Fruit fly (Drosophila melanogaster) Kc167 (cell line): Measurements from ENCODE around the gene CG3610.

ENCODE experiments used
- Myc ChIP-seq: fragments of >200 bp; optimal IDR thresholded peaks from 2 replicates; lab custom pipeline; 2017; ENCODE audit warnings: missing external identifiers
- Sin3A ChIP-seq: fragments of >200 bp; optimal IDR thresholded peaks from 2 replicates; lab custom pipeline; 2018; ENCODE audit warnings: missing external identifiers
- h ChIP-seq: fragments of >200 bp; optimal IDR thresholded peaks from 3 replicates; lab custom pipeline; 2018; ENCODE audit warnings: missing external identifiers
- insv ChIP-seq: fragments of >200 bp; optimal IDR thresholded peaks from 3 replicates; lab custom pipeline; 2018; ENCODE audit warnings: missing external identifiers
- psq ChIP-seq: fragments of >200 bp; optimal IDR thresholded peaks from 2 replicates; lab custom pipeline; 2017; ENCODE audit warnings: missing external identifiers
- ttk ChIP-seq: sonication (Bioruptor generic); optimal IDR thresholded peaks from 2 replicates; lab custom pipeline; 2017; ENCODE audit warnings: missing external identifiers

CG3610 gene

DNA sequence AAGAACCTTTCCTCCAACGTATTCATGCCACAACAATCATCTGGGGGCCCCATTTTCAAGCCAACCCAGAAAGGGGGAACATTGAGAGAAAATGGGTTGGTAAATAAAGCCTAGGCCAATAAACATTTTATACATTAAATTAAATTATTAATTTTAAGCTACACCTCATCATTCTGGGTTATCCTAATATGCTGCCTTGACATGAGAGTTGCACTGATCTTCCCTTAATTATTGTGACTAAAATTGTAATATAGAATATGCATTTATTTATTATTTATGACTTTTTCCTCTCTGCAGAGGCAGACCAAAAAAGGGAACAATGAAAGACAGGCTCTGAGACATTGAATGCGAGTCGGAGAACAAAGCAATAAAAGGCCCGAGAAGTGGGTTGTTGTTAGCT lies 3.0 kb downstream of the CG3610 start:
- no peak for TF ChIP-seq h (lab: Kevin White, UChicago)
- TF ChIP-seq insv (lab: Kevin White, UChicago), result no peak
- no peak for TF ChIP-seq ttk
- no peak for TF ChIP-seq Sin3A (lab: Kevin White, UChicago)
- TF ChIP-seq Myc (lab: Kevin White, UChicago), result no peak
- no peak for TF ChIP-seq psq

dm6 chr3R:14852610-14853009 lies 7.8 kb downstream of the CG3610 start:
- TF ChIP-seq insv (lab: Kevin White, UChicago) (no peak), Myc (lab: Kevin White, UChicago) (no peak), ttk (no peak), psq (no peak), h (lab: Kevin White, UChicago) (no peak)

DNA sequence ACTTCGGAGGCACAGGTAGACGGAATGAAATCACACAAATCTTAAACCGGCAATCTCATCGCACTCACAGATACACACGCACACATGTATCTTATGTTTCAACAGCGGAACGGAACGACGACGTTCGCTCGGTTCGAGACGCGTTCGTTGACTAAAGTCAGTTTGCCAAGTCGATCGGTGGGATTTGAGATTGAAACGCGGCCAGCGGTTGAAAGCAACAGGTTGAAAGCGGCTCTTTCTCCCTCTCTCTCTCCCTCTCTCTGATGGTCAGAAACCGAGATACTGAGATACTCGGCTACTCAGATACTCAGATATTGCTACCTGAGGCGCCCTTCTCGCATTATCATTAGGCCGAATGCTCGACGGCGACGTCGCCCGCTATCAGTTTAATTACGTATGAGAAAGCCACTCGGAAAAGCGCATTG lies 8.9 kb downstream of the CG3610 start:
- TF ChIP-seq psq (no peak), insv (lab: Kevin White, UChicago) (no peak), h (lab: Kevin White, UChicago) (no peak), Myc (lab: Kevin White, UChicago) (no peak), ttk (no peak), Sin3A (lab: Kevin White, UChicago) (no peak)

DNA sequence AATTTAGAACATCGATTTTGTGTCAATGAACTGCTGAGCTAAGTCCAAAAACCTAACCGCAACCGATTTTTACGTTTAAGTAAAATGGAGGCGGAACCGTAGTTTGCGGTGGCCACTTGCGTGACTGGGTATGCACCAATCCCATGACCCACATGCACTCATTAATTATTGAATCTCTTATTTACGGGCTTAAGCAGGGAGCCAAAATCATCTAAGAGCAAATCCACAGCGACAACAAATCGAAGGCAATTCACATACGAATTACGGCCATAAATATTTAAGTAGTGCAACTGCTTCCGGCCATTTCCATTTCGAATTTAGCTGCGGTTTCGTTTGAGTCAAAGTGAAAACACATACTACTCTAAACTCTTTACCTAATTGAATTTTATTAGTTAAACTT lies 20.0 kb downstream of the CG3610 start:
- TF ChIP-seq Sin3A (lab: Kevin White, UChicago), result no peak
- TF ChIP-seq h (lab: Kevin White, UChicago), result no peak
- no peak for TF ChIP-seq Myc (lab: Kevin White, UChicago)
- no peak for TF ChIP-seq psq
- no peak for TF ChIP-seq insv (lab: Kevin White, UChicago)
- TF ChIP-seq ttk, result no peak

dm6 chr3R:14873345-14873744 lies 28.5 kb downstream of the CG3610 start:
- TF ChIP-seq insv (lab: Kevin White, UChicago) (no peak), psq (no peak), h (lab: Kevin White, UChicago) (no peak), ttk (no peak), Sin3A (lab: Kevin White, UChicago) (no peak), Myc (lab: Kevin White, UChicago) (no peak)

DNA sequence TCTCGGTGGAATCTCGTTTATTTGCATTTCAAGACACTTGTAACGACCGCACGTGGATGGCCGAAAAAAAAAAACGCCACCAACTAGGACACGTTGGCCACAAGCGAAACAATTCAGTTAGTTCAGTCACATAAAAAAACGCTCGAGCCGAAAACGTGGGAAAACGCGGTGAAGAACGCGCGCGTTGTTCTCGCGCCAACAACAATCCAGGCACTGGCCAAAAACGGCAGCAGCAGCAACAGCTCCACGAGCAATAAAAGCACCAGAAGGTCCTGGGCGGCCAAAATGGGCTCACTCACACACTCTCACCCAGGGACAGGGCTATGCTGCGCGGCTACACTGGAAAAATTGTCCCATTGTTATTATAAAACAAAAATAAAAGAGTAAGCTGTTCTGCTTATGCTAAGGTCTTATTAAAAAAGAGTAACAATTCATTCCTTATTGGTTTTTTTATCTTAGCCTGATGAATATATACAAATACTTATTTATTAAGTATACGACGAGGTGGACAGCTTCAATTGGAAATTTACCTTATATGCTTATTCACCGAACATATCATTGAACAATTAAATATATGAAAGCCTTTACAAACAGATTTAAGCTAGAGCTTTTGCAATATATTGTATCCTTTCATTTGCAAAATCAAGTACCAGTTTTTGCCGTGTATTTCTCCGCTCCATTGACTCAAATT lies 30.6 kb downstream of the CG3610 start, which contains the start of gene btsz:
btsz (minus strand) TSS at position 215 of the 691 bp plus-strand sequence.
- TF ChIP-seq h (lab: Kevin White, UChicago), result no peak
- no peak for TF ChIP-seq psq
- no peak for TF ChIP-seq ttk
- no peak for TF ChIP-seq Sin3A (lab: Kevin White, UChicago)
- no peak for TF ChIP-seq Myc (lab: Kevin White, UChicago)
- no peak for TF ChIP-seq insv (lab: Kevin White, UChicago)

DNA sequence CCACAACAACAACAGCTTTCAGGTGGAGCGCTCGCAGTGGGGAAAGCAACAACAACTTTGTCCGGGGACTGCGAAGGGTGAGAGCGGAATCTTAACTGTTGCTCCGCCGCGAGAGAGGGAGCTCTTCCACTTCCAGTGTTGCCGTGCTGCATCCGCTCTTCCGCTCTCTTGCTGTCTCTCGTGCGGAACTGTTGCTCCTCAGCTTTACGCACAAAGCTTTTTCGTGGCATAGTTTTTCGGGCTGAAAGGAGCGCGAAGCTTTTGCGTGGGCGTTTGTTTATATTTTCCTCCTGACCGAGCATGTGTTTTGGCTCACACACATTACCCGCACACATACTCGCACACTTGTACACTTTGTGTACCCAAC lies 31.1 kb downstream of the CG3610 start:
- no peak for TF ChIP-seq insv (lab: Kevin White, UChicago)
- TF ChIP-seq Sin3A (lab: Kevin White, UChicago), result no peak
- no peak for TF ChIP-seq psq
- no peak for TF ChIP-seq ttk
- no peak for TF ChIP-seq Myc (lab: Kevin White, UChicago)
- no peak for TF ChIP-seq h (lab: Kevin White, UChicago)

dm6 chr3R:14878145-14878544 lies 33.3 kb downstream of the CG3610 start:
- no peak for TF ChIP-seq h (lab: Kevin White, UChicago)
- TF ChIP-seq Sin3A (lab: Kevin White, UChicago), result no peak
- TF ChIP-seq insv (lab: Kevin White, UChicago), result no peak
- TF ChIP-seq ttk, result no peak
- TF ChIP-seq psq, result no peak
- TF ChIP-seq Myc (lab: Kevin White, UChicago), result no peak

DNA sequence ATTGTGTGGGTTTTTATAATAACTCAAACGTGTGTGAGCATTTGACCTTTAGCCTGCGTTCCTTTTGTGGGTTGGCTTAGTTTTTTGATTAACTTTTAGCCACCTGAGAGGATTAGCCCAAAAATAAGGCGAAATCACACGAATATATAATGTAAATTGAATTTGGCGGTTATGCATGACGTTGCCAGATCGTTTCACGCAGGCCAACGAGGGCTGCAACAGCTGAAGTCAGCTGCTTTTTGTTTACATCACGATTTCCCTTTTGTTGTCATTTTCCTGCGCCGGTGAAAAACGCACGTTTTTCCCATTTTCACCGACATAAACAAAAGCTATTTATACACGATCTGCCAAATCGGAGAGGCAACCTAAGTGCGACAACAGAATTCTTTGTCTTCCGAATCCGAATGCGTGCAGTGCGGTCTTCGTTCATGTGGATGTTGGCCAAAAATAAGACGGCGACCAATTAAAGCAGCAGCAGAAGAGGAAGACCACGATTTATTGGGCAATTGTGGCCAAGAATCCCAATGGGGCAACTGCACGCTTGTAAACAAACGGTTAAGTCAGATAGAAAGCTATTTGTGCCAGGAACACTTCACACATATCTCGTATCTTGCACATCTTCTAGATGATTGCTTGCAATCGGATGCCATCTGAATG lies 34.5 kb downstream of the CG3610 start, which contains the start of gene CG3631:
CG3631 (plus strand) TSS at position 251 of the 657 bp plus-strand sequence.
- no peak for TF ChIP-seq ttk
- no peak for TF ChIP-seq Myc (lab: Kevin White, UChicago)
- TF ChIP-seq insv (lab: Kevin White, UChicago), result no peak
- no peak for TF ChIP-seq psq
- no peak for TF ChIP-seq h (lab: Kevin White, UChicago)

dm6 chr3R:14880861-14881260 lies 36.0 kb downstream of the CG3610 start:
- TF ChIP-seq h (lab: Kevin White, UChicago), result no peak
- TF ChIP-seq Sin3A (lab: Kevin White, UChicago), result no peak
- no peak for TF ChIP-seq psq
- no peak for TF ChIP-seq ttk
- no peak for TF ChIP-seq Myc (lab: Kevin White, UChicago)
- TF ChIP-seq insv (lab: Kevin White, UChicago), result no peak

DNA sequence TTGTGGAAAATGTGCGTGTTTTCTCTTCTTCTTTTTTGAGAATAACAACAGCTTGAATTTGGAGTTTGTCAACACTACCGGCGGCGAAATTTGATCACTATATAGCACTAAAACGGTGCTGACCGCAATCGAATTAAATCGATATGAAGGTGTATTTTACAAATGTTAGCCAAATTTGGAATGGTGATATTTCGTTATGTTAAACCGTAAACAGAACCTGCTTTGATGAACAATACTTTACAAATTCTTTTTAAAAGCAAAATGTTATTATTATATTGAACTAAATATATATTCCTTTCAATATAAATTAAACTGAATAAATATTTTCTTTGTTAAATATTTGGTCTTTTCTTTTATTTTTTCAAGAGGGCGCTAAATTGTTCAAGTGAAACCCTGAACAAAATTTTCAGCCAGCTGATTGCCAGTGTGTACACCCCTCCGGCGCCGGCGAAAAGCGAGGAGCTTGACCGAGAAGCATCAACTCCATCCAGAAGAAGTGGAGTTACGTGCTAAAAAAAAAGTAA lies 41.2 kb downstream of the CG3610 start, which contains the start of the genes Rrp6, CG33331 and CG33332:
Rrp6 (minus strand) TSS at position 236 of the 524 bp plus-strand sequence.
CG33331 (plus strand) TSS at position 446 of the 524 bp plus-strand sequence.
CG33332 (plus strand) TSS at position 446 of the 524 bp plus-strand sequence.
- no peak for TF ChIP-seq Sin3A (lab: Kevin White, UChicago)
- TF ChIP-seq Myc (lab: Kevin White, UChicago), result no peak
- TF ChIP-seq h (lab: Kevin White, UChicago), result no peak
- TF ChIP-seq insv (lab: Kevin White, UChicago), result no peak
- TF ChIP-seq ttk, result no peak
- no peak for TF ChIP-seq psq
